Fruit fly (Drosophila melanogaster) whole organism, embryonic: ENCODE results near the gene TBC1d7.

ENCODE experiments used
- Adf1 ChIP-seq: fragments of 200-800 bp; sonication (Bioruptor generic); IDR thresholded peaks from 2 replicates; pipeline ENCODE4 v1.3.6; 2022; ENCODE audit warnings: missing biosample characterization, missing genetic modification characterization
- CG10209 ChIP-seq: fragments of 200-800 bp; sonication (Bioruptor generic); optimal IDR thresholded peaks from 3 replicates; lab custom pipeline; 2017; ENCODE audit warnings: missing biosample characterization, mild to moderate bottlenecking, missing genetic modification characterization, missing genetic modification reagents
- CG10366 ChIP-seq: fragments of 200-800 bp; sonication (Bioruptor generic); IDR thresholded peaks from 2 replicates; pipeline ENCODE4 v1.3.6; 2022; ENCODE audit warnings: missing biosample characterization, missing genetic modification characterization
- CG10462 ChIP-seq: fragments of 200-800 bp; sonication (Bioruptor generic); optimal IDR thresholded peaks from 2 replicates; lab custom pipeline; 2016; ENCODE audit warnings: missing biosample characterization, missing genetic modification characterization
- CG14050 ChIP-seq: fragments of 200-800 bp; sonication (Bioruptor generic); IDR thresholded peaks from 3 replicates; pipeline ENCODE4 v1.3.6; 2022; ENCODE audit warnings: missing biosample characterization, missing genetic modification characterization
- CG15011 ChIP-seq: fragments of 200-800 bp; sonication (Bioruptor generic); optimal IDR thresholded peaks from 3 replicates; lab custom pipeline; 2018; ENCODE audit warnings: missing biosample characterization, mild to moderate bottlenecking, missing genetic modification characterization
- CG1602 ChIP-seq: fragments of 200-800 bp; sonication (Bioruptor generic); optimal IDR thresholded peaks from 3 replicates; lab custom pipeline; 2016; ENCODE audit warnings: missing biosample characterization, missing genetic modification characterization
- CG1647 ChIP-seq: fragments of 200-800 bp; sonication (Bioruptor generic); optimal IDR thresholded peaks from 3 replicates; lab custom pipeline; 2016; ENCODE audit warnings: missing biosample characterization, missing genetic modification characterization
- CG16779 ChIP-seq: fragments of 200-800 bp; sonication (Bioruptor generic); IDR thresholded peaks from 2 replicates; pipeline ENCODE4 v1.3.6; 2022; ENCODE audit warnings: missing biosample characterization, missing genetic modification characterization
- CG17802 ChIP-seq: fragments of 200-800 bp; sonication (Bioruptor generic); optimal IDR thresholded peaks from 2 replicates; lab custom pipeline; 2018; ENCODE audit warnings: missing biosample characterization, mild to moderate bottlenecking, missing genetic modification characterization, moderate library complexity
- CG18476 ChIP-seq: fragments of 200-800 bp; sonication (Bioruptor generic); optimal IDR thresholded peaks from 2 replicates; lab custom pipeline; 2016; ENCODE audit warnings: missing biosample characterization, mild to moderate bottlenecking, missing genetic modification characterization
- CG18599 ChIP-seq: fragments of 200-800 bp; sonication (Bioruptor generic); optimal IDR thresholded peaks from 3 replicates; lab custom pipeline; 2017; ENCODE audit warnings: missing biosample characterization, missing genetic modification characterization, mild to moderate bottlenecking, moderate library complexity, missing genetic modification reagents
- CG2116 ChIP-seq: fragments of 200-800 bp; sonication (Bioruptor generic); optimal IDR thresholded peaks from 3 replicates; lab custom pipeline; 2018; ENCODE audit warnings: missing biosample characterization, mild to moderate bottlenecking, missing genetic modification characterization
- CG2129 ChIP-seq: fragments of 200-800 bp; sonication (Bioruptor generic); IDR thresholded peaks from 2 replicates; pipeline ENCODE4 v1.3.6; 2022; ENCODE audit warnings: missing biosample characterization, missing genetic modification characterization; ENCODE audit not compliant: partially characterized antibody
- CG2202 ChIP-seq: fragments of 200-800 bp; sonication (Bioruptor generic); optimal IDR thresholded peaks from 2 replicates; lab custom pipeline; 2018; ENCODE audit warnings: missing biosample characterization, mild to moderate bottlenecking, missing genetic modification characterization
- CG31365 ChIP-seq: fragments of 200-800 bp; sonication (Bioruptor generic); optimal IDR thresholded peaks from 2 replicates; lab custom pipeline; 2018; ENCODE audit warnings: missing biosample characterization, mild to moderate bottlenecking, missing genetic modification characterization
- CG32767 ChIP-seq: fragments of 200-800 bp; sonication (Bioruptor generic); IDR thresholded peaks from 2 replicates; pipeline ENCODE4 v1.3.6; 2022; ENCODE audit warnings: missing biosample characterization, missing genetic modification characterization
- CG3995 ChIP-seq: fragments of 200-800 bp; sonication (Bioruptor generic); optimal IDR thresholded peaks from 3 replicates; lab custom pipeline; 2016; ENCODE audit warnings: missing biosample characterization, missing genetic modification characterization
- CG4404 ChIP-seq: fragments of 200-800 bp; sonication (Bioruptor generic); IDR thresholded peaks from 2 replicates; pipeline ENCODE4 v1.3.6; 2022; ENCODE audit warnings: missing biosample characterization, missing genetic modification characterization
- CG5245 ChIP-seq: fragments of 200-800 bp; sonication (Bioruptor generic); optimal IDR thresholded peaks from 3 replicates; lab custom pipeline; 2016; ENCODE audit warnings: missing biosample characterization, missing genetic modification characterization
- CG6689 ChIP-seq: fragments of 200-800 bp; sonication (Bioruptor generic); IDR thresholded peaks from 2 replicates; pipeline ENCODE4 v1.3.6; 2022; ENCODE audit warnings: missing biosample characterization, missing genetic modification characterization
- CG7839 ChIP-seq: fragments of 200-800 bp; sonication (Bioruptor generic); optimal IDR thresholded peaks from 3 replicates; lab custom pipeline; 2018; ENCODE audit warnings: missing biosample characterization, mild to moderate bottlenecking, missing genetic modification characterization, moderate library complexity
- CG7963 ChIP-seq: fragments of 200-800 bp; sonication (Bioruptor generic); IDR thresholded peaks from 3 replicates; pipeline ENCODE4 v1.3.6; 2022; ENCODE audit warnings: missing biosample characterization, missing genetic modification characterization; ENCODE audit not compliant: partially characterized antibody
- CG8290 ChIP-seq, 3 experiments: fragments of 200-800 bp; sonication (Bioruptor generic); optimal IDR thresholded peaks; 2 replicates each; lab custom pipeline; 2016 to 2019; ENCODE audit warnings: missing biosample characterization in 3 of 3, missing genetic modification characterization in 3 of 3, mild to moderate bottlenecking in 2 of 3, moderate library complexity in 1 of 3
- CG9727 ChIP-seq: fragments of 200-800 bp; sonication (Bioruptor generic); optimal IDR thresholded peaks from 3 replicates; lab custom pipeline; 2017; ENCODE audit warnings: missing biosample characterization, mild to moderate bottlenecking, missing genetic modification characterization
- CG9797 ChIP-seq: fragments of 200-800 bp; sonication (Bioruptor generic); optimal IDR thresholded peaks from 3 replicates; lab custom pipeline; 2018; ENCODE audit warnings: missing biosample characterization, mild to moderate bottlenecking, missing genetic modification characterization
- CoRest ChIP-seq: fragments of 200-800 bp; sonication (Bioruptor generic); optimal IDR thresholded peaks from 3 replicates; lab custom pipeline; 2018; ENCODE audit warnings: missing biosample characterization, mild to moderate bottlenecking, missing genetic modification characterization, moderate library complexity
- CrebB ChIP-seq: fragments of 200-800 bp; sonication (Bioruptor generic); optimal IDR thresholded peaks from 3 replicates; lab custom pipeline; 2018; ENCODE audit warnings: missing biosample characterization, mild to moderate bottlenecking, missing genetic modification characterization
- Fer2 ChIP-seq: fragments of 200-800 bp; sonication (Bioruptor generic); optimal IDR thresholded peaks from 2 replicates; lab custom pipeline; 2018; ENCODE audit warnings: missing biosample characterization, mild to moderate bottlenecking, missing genetic modification characterization, moderate library complexity
- HLHmδ ChIP-seq: fragments of 200-800 bp; sonication (Bioruptor generic); optimal IDR thresholded peaks from 2 replicates; lab custom pipeline; 2018; ENCODE audit warnings: missing biosample characterization, mild to moderate bottlenecking, missing genetic modification characterization, moderate library complexity
- Nf-YB ChIP-seq: fragments of 200-800 bp; sonication (Bioruptor generic); optimal IDR thresholded peaks from 3 replicates; lab custom pipeline; 2019; ENCODE audit warnings: missing biosample characterization, mild to moderate bottlenecking, missing genetic modification characterization, moderate library complexity
- Poxn ChIP-seq: fragments of 200-800 bp; sonication (Bioruptor generic); IDR thresholded peaks from 2 replicates; pipeline ENCODE4 v1.3.6; 2022; ENCODE audit warnings: missing biosample characterization, missing genetic modification characterization
- ase ChIP-seq: fragments of 200-800 bp; sonication (Bioruptor generic); IDR thresholded peaks from 3 replicates; pipeline ENCODE4 v1.3.6; 2022; ENCODE audit warnings: missing biosample characterization, missing genetic modification characterization
- cas ChIP-seq: fragments of 200-800 bp; sonication (Bioruptor generic); IDR thresholded peaks from 2 replicates; pipeline ENCODE4 v1.3.6; 2022; ENCODE audit warnings: missing biosample characterization, missing genetic modification characterization
- croc ChIP-seq: fragments of 200-800 bp; sonication (Bioruptor generic); conservative IDR thresholded peaks from 3 replicates; pipeline ENCODE4 v1.3.6; 2022; ENCODE audit warnings: missing biosample characterization, missing genetic modification characterization
- crp ChIP-seq, 2 experiments: fragments of 200-800 bp; sonication (Bioruptor generic); optimal IDR thresholded peaks; 2 replicates in 1 of 2; 3 replicates in 1 of 2; lab custom pipeline; 2017; ENCODE audit warnings: missing biosample characterization in 2 of 2, missing genetic modification characterization in 2 of 2, mild to moderate bottlenecking in 1 of 2, moderate library complexity in 1 of 2
- dati ChIP-seq: fragments of 200-800 bp; sonication (Bioruptor generic); IDR thresholded peaks from 2 replicates; pipeline ENCODE4 v1.3.6; 2022; ENCODE audit warnings: missing biosample characterization, missing genetic modification characterization
- esg ChIP-seq: fragments of 200-800 bp; sonication (Bioruptor generic); conservative IDR thresholded peaks from 2 replicates; pipeline ENCODE4 v1.3.6; 2022; ENCODE audit warnings: missing biosample characterization, missing genetic modification characterization
- gem ChIP-seq: fragments of 200-800 bp; sonication (Bioruptor generic); optimal IDR thresholded peaks from 2 replicates; lab custom pipeline; 2019; ENCODE audit warnings: missing biosample characterization, mild to moderate bottlenecking, missing genetic modification characterization, moderate library complexity
- kni ChIP-seq: fragments of 200-800 bp; sonication (Bioruptor generic); optimal IDR thresholded peaks from 3 replicates; lab custom pipeline; 2017; ENCODE audit warnings: mild to moderate bottlenecking, missing biosample characterization, missing genetic modification reagents, missing genetic modification characterization
- knrl ChIP-seq: fragments of 200-800 bp; sonication (Bioruptor generic); IDR thresholded peaks from 3 replicates; pipeline ENCODE4 v1.3.6; 2022; ENCODE audit warnings: missing biosample characterization, missing genetic modification characterization; ENCODE audit not compliant: partially characterized antibody
- pros ChIP-seq: fragments of 200-800 bp; sonication (Bioruptor generic); optimal IDR thresholded peaks from 3 replicates; lab custom pipeline; 2019; ENCODE audit warnings: missing biosample characterization, mild to moderate bottlenecking, missing genetic modification characterization, moderate library complexity
- sd ChIP-seq: fragments of 200-800 bp; sonication (Bioruptor generic); optimal IDR thresholded peaks from 3 replicates; lab custom pipeline; 2018; ENCODE audit warnings: missing biosample characterization, mild to moderate bottlenecking, missing genetic modification characterization, moderate library complexity
- shn ChIP-seq: fragments of 200-800 bp; sonication (Bioruptor generic); optimal IDR thresholded peaks from 3 replicates; lab custom pipeline; 2016; ENCODE audit warnings: missing biosample characterization, missing genetic modification characterization
- slp2 ChIP-seq: fragments of 200-800 bp; sonication (Bioruptor generic); optimal IDR thresholded peaks from 2 replicates; lab custom pipeline; 2016; ENCODE audit warnings: missing biosample characterization, missing genetic modification characterization
- stc ChIP-seq: fragments of 200-800 bp; sonication (Bioruptor generic); IDR thresholded peaks from 2 replicates; pipeline ENCODE4 v1.3.6; 2022; ENCODE audit warnings: missing biosample characterization, missing genetic modification characterization
- tio ChIP-seq: fragments of 200-800 bp; sonication (Bioruptor generic); optimal IDR thresholded peaks from 2 replicates; lab custom pipeline; 2017; ENCODE audit warnings: missing biosample characterization, missing genetic modification characterization, inconsistent platforms
- unc-4 ChIP-seq: fragments of 200-800 bp; sonication (Bioruptor generic); IDR thresholded peaks from 2 replicates; pipeline ENCODE4 v1.3.6; 2022; ENCODE audit warnings: missing biosample characterization, missing genetic modification characterization; ENCODE audit not compliant: partially characterized antibody
- zen ChIP-seq: fragments of 200-800 bp; sonication (Bioruptor generic); optimal IDR thresholded peaks from 3 replicates; lab custom pipeline; 2018; ENCODE audit warnings: missing biosample characterization, mild to moderate bottlenecking, missing genetic modification characterization, moderate library complexity

The TBC1d7 gene

DNA sequence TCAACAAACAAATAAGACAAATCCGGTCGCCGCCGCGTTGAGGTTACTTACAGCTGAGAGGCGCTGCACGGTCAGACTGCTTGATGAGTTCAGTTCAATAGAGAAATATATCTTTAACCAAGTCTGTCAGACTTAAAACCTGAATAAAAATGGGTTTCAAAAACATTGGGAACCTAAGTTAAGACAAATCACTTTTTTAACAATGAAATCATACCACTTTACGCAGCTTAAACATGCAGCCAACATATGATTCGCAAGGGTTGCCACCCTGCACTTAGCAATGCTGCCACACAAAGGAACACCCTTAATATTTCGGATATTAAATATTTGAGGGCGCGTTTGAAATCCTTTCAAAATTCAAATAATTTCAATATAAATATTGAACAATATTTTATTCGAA is 27.1 kb downstream of the TBC1d7 start, which contains the start of gene CG5515 (continued):
- TF ChIP-seq CrebB (peak; percentile 50), esg (GFP tag; lab: Robert Waterston, UW) (peak; percentile 87), sd (tag; lab: Kevin White, UChicago) (peak; percentile 50), HLHmδ (GFP tag; lab: Kevin White, UChicago) (no peak), dati (no peak), CG7839 (tag; lab: Kevin White, UChicago) (peak; percentile 64), Poxn (GFP tag; lab: Robert Waterston, UW) (no peak), CG1602 (GFP tag; lab: Kevin White, UChicago) (peak; percentile 69), cas (GFP tag; lab: Robert Waterston, UW) (0 out of 2 replicates have a peak, but pooled peaks have one; percentile 9), CG8290 (GFP tag; optimal IDR thresholded peaks at IDR 0.05; lab: Kevin White, UChicago) (no peak), CG8290 (tag; optimal IDR thresholded peaks at IDR 0.05; lab: Kevin White, UChicago) (no peak), stc (GFP tag; lab: Robert Waterston, UW) (peak; percentile 69), CG15011 (GFP tag; lab: Kevin White, UChicago) (no peak), CG18599 (no peak), CG10366 (peak; percentile 88), knrl (GFP tag; lab: Robert Waterston, UW) (peak; percentile 89), ase (GFP tag; lab: Robert Waterston, UW) (peak; percentile 83), CG9797 (GFP tag; lab: Kevin White, UChicago) (peak; percentile 46), CG4404 (GFP tag; lab: Robert Waterston, UW) (peak; percentile 76), CG2202 (tag; lab: Kevin White, UChicago) (no peak), CG1647 (GFP tag; lab: Kevin White, UChicago) (peak; percentile 68), CG10462 (GFP tag; lab: Kevin White, UChicago) (no peak), CG10209 (GFP tag; lab: Kevin White, UChicago) (peak; percentile 49), CG18476 (GFP tag; lab: Kevin White, UChicago) (peak; percentile 66), CG3995 (GFP tag; lab: Kevin White, UChicago) (peak; percentile 44), CG2116 (GFP tag; lab: Kevin White, UChicago) (peak; percentile 60), CG17802 (tag; lab: Kevin White, UChicago) (peak; percentile 59), CG2129 (GFP tag; lab: Robert Waterston, UW) (no peak), CG31365 (tag; lab: Kevin White, UChicago) (no peak), CG9727 (GFP tag; lab: Kevin White, UChicago) (peak; percentile 71), Nf-YB (no peak), zen (tag; lab: Kevin White, UChicago) (peak; percentile 79), CG16779 (no peak), kni (GFP tag; lab: Kevin White, UChicago) (peak; percentile 3), unc-4 (GFP tag; lab: Robert Waterston, UW) (peak; percentile 58), CG32767 (GFP tag; lab: Robert Waterston, UW) (peak; percentile 75; the same call in 1 of the 2 replicates), slp2 (GFP tag; lab: Kevin White, UChicago) (peak; percentile 40), croc (peak; percentile 76; the same call in 2 of the 3 replicates), crp (GFP tag; optimal IDR thresholded peaks at IDR 0.05; lab: Kevin White, UChicago) (peak; percentile 53 to 91), CG14050 (GFP tag; lab: Robert Waterston, UW) (peak; percentile 80), pros (GFP tag; lab: Kevin White, UChicago) (no peak), tio (peak; percentile 51), gem (tag; lab: Kevin White, UChicago) (peak; percentile 92), CG5245 (GFP tag; lab: Kevin White, UChicago) (peak; percentile 32), Fer2 (peak; percentile 43), Adf1 (peak; percentile 65), CoRest (tag; lab: Kevin White, UChicago) (peak; percentile 84), shn (peak; percentile 89), CG6689 (GFP tag; lab: Robert Waterston, UW) (peak; percentile 79), CG7963 (GFP tag; lab: Robert Waterston, UW) (peak; percentile 72)
